Fruit fly (Drosophila melanogaster): ENCODE measurements around the gene Wnt4.
A peak's percentile ranks its signal among the peaks of the same experiment; 100 is the strongest.

Gene Wnt4

DNA sequence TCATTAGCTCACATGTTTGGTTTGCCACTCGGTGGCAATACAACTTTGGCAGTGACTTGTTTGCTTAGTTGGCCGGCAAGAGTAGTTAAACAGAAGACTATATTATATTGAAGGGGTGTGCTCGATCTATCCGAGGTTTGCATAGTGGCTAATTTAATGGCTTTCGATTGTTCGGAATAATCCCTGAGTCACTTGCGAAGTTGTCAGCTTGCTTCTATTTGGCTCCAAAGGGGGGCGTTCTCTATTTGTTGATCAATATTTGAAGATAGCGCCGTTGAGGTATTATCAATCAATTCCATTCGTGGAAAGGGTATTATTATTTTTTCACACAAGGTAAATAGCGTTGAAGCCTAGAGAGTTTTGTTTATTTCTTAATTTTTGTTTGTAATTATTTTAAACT is 28.9 kb downstream of the Wnt4 start (continued):
- TF ChIP-seq Hmr (GFP tag; optimal IDR thresholded peaks at IDR 0.05) = peak; percentile 56
- no peak for TF ChIP-seq Trl (optimal IDR thresholded peaks at IDR 0.05)
- no peak for TF ChIP-seq Trl (GFP tag; optimal IDR thresholded peaks at IDR 0.05)
- no peak for TF ChIP-seq dan (GFP tag; IDR thresholded peaks at IDR 0.05)
- no peak for TF ChIP-seq CG7987 (GFP tag; optimal IDR thresholded peaks at IDR 0.05)
- no peak for TF ChIP-seq CG17385 (GFP tag; optimal IDR thresholded peaks at IDR 0.05)
- TF ChIP-seq ara (GFP tag; IDR thresholded peaks at IDR 0.05) = no peak
- TF ChIP-seq B-H2 (GFP tag; optimal IDR thresholded peaks at IDR 0.05) = no peak
- no peak for TF ChIP-seq bowl (GFP tag; IDR thresholded peaks at IDR 0.05)
- TF ChIP-seq sug (tag; optimal IDR thresholded peaks at IDR 0.05) = no peak
- TF ChIP-seq oc (tag; optimal IDR thresholded peaks at IDR 0.05) = no peak
- TF ChIP-seq hbn (GFP tag; IDR thresholded peaks at IDR 0.05; ENCODE audit: partially characterized antibody) = no peak
- TF ChIP-seq CG10209 (GFP tag; optimal IDR thresholded peaks at IDR 0.05) = peak; percentile 14
- no peak for TF ChIP-seq Camta (GFP tag; optimal IDR thresholded peaks at IDR 0.05)
- no peak for TF ChIP-seq CG30431 (GFP tag; optimal IDR thresholded peaks at IDR 0.05)
- TF ChIP-seq Med (GFP tag) = peak; percentile 74
- no peak for TF ChIP-seq CG17912 (GFP tag; optimal IDR thresholded peaks at IDR 0.05)
- TF ChIP-seq CG2678 (tag; optimal IDR thresholded peaks at IDR 0.05) = peak; percentile 24
- TF ChIP-seq Nf-YC (tag; optimal IDR thresholded peaks at IDR 0.05) = no peak
- no peak for TF ChIP-seq CG5245 (GFP tag; optimal IDR thresholded peaks at IDR 0.05)
- peak; percentile 0 for TF ChIP-seq Fer3 (tag; optimal IDR thresholded peaks at IDR 0.05)
- TF ChIP-seq lab (GFP tag; optimal IDR thresholded peaks at IDR 0.05) = peak; percentile 46
- TF ChIP-seq nau (GFP tag; optimal IDR thresholded peaks at IDR 0.05) = no peak
- TF ChIP-seq sob (GFP tag; IDR thresholded peaks at IDR 0.05) = peak; percentile 33; the same call in 1 of the 2 replicates
- no peak for TF ChIP-seq CG15601 (tag; optimal IDR thresholded peaks at IDR 0.05)
- TF ChIP-seq CG4404 (GFP tag; IDR thresholded peaks at IDR 0.05) = no peak
- TF ChIP-seq CG17829 (tag; optimal IDR thresholded peaks at IDR 0.05) = no peak
- no peak for TF ChIP-seq C15 (GFP tag; IDR thresholded peaks at IDR 0.05)
- no peak for TF ChIP-seq Tbp (GFP tag; optimal IDR thresholded peaks at IDR 0.05)
- TF ChIP-seq wor (GFP tag; IDR thresholded peaks at IDR 0.05) = no peak
- no peak for TF ChIP-seq Kr (GFP tag; optimal IDR thresholded peaks at IDR 0.05)
- TF ChIP-seq CG33213 (GFP tag; optimal IDR thresholded peaks at IDR 0.05) = no peak
- no peak for TF ChIP-seq CG10366 (GFP tag; IDR thresholded peaks at IDR 0.05)
- no peak for TF ChIP-seq Hr78 (GFP tag; optimal IDR thresholded peaks at IDR 0.05)
- TF ChIP-seq Meics (GFP tag; optimal IDR thresholded peaks at IDR 0.05) = peak; percentile 20
- TF ChIP-seq CG43689 (GFP tag; IDR thresholded peaks at IDR 0.05) = no peak
- peak; percentile 29 for TF ChIP-seq CG18619 (GFP tag; optimal IDR thresholded peaks at IDR 0.05)
- TF ChIP-seq CG11504 (tag; optimal IDR thresholded peaks at IDR 0.05) = no peak

DNA sequence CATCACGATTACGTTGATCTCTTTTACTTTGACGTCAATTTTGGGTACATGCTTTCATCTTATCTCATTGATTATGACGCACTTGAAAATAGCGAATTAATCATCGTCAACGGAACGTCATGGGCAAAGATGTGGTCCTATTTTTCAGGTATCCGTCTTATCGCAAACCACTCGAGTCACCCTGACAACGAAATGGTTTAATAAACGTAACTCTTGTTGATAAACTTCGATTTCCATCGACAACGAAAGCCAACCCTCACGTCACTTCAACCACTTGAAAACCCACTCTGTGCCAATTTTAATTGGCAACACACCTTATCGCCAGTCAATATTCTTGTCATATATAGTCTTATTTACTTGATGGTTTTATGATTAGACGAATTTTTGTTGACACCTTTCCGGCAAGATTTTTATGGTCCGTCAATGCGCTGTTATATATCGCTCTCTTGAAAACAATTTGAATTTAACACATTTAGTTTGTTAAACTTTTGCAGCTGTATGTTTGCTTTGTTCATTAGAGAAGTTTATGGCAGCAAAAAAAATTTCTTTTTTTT is 34.7 kb downstream of the Wnt4 start:
- no peak for TF ChIP-seq salm (tag; optimal IDR thresholded peaks at IDR 0.05)
- TF ChIP-seq ac (GFP tag; optimal IDR thresholded peaks at IDR 0.05) = no peak
- peak; percentile 33 for TF ChIP-seq CG18599 (GFP tag; optimal IDR thresholded peaks at IDR 0.05)
- peak; percentile 42 for TF ChIP-seq gro (GFP tag; optimal IDR thresholded peaks at IDR 0.05)
- peak; percentile 93 for TF ChIP-seq exex (tag; optimal IDR thresholded peaks at IDR 0.05)
- no peak for TF ChIP-seq CG10366 (GFP tag; IDR thresholded peaks at IDR 0.05)
- TF ChIP-seq mirr (GFP tag; optimal IDR thresholded peaks at IDR 0.05) = peak; percentile 48
- no peak for TF ChIP-seq CTCF (GFP tag; optimal IDR thresholded peaks at IDR 0.05)
- peak; percentile 29; the same call in 1 of the 2 replicates for TF ChIP-seq wdn (GFP tag; IDR thresholded peaks at IDR 0.05)
- TF ChIP-seq vnd (GFP tag; IDR thresholded peaks at IDR 0.05; ENCODE audit: partially characterized antibody) = 0 out of 3 replicates have a peak, but pooled peaks have one; percentile 39
- peak; percentile 15 for TF ChIP-seq CG2678 (tag; optimal IDR thresholded peaks at IDR 0.05)
- peak; percentile 69 for TF ChIP-seq CG34376 (GFP tag; optimal IDR thresholded peaks at IDR 0.05)
- TF ChIP-seq grn (GFP tag; optimal IDR thresholded peaks at IDR 0.05) = peak; percentile 59
- TF ChIP-seq sug (tag; optimal IDR thresholded peaks at IDR 0.05) = peak; percentile 60
- TF ChIP-seq CG3281 (GFP tag; optimal IDR thresholded peaks at IDR 0.05) = peak; percentile 6

All from whole organism, embryonic.